Fruit fly (Drosophila melanogaster): ENCODE results near the gene Ama.

Gene Ama

dm6 chr3R:6810574-6810973 is 48.2 kb downstream of the Ama start:
- TF ChIP-seq CG13894 (tag; optimal IDR thresholded peaks at IDR 0.05) (peak; percentile 25), D19B (GFP tag; optimal IDR thresholded peaks at IDR 0.05) (no peak), sd (tag; optimal IDR thresholded peaks at IDR 0.05) (no peak), CG15479 (GFP tag; optimal IDR thresholded peaks at IDR 0.05) (peak; percentile 94), ewg (GFP tag; optimal IDR thresholded peaks at IDR 0.05) (peak; percentile 31), nerfin-1 (tag; optimal IDR thresholded peaks at IDR 0.05) (peak; percentile 5), Neu2 (GFP tag; optimal IDR thresholded peaks at IDR 0.05; ENCODE audit: borderline replicate concordance) (peak; percentile 25), CG11696 (GFP tag; IDR thresholded peaks at IDR 0.05) (no peak), CG10321 (GFP tag; IDR thresholded peaks at IDR 0.05) (peak; percentile 61; the same call in 1 of the 2 replicates), phol (tag; optimal IDR thresholded peaks at IDR 0.05) (peak; percentile 79), pros (GFP tag; optimal IDR thresholded peaks at IDR 0.05) (peak; percentile 92), abd-A (tag; optimal IDR thresholded peaks at IDR 0.05) (peak; percentile 69), Nf-YC (tag; optimal IDR thresholded peaks at IDR 0.05) (peak; percentile 82), Scr (GFP tag; IDR thresholded peaks at IDR 0.05; ENCODE audit: partially characterized antibody) (peak; percentile 49), ase (GFP tag; IDR thresholded peaks at IDR 0.05) (0 out of 3 replicates have a peak, but pooled peaks have one; percentile 33), vfl (GFP tag; optimal IDR thresholded peaks at IDR 0.05) (no peak), oc (tag; optimal IDR thresholded peaks at IDR 0.05) (peak; percentile 66), CG16779 (GFP tag; IDR thresholded peaks at IDR 0.05) (peak; percentile 12; the same call in 1 of the 2 replicates), chm (GFP tag; IDR thresholded peaks at IDR 0.05) (0 out of 2 replicates have a peak, but pooled peaks have one; percentile 10), Trl (optimal IDR thresholded peaks at IDR 0.05) (peak; percentile 82 to 89), Trl (GFP tag; optimal IDR thresholded peaks at IDR 0.05) (peak; percentile 12), CG32767 (GFP tag; IDR thresholded peaks at IDR 0.05) (peak; percentile 69), CG12071 (GFP tag; optimal IDR thresholded peaks at IDR 0.05) (peak; percentile 17), HmgD (GFP tag; optimal IDR thresholded peaks at IDR 0.05) (peak; percentile 31), Kr (GFP tag; optimal IDR thresholded peaks at IDR 0.05) (peak; percentile 96), Nf-YB (GFP tag; optimal IDR thresholded peaks at IDR 0.05) (peak; percentile 82), cad (GFP tag; optimal IDR thresholded peaks at IDR 0.05) (peak; percentile 0), yki (optimal IDR thresholded peaks at IDR 0.05) (peak; percentile 66), D (optimal IDR thresholded peaks at IDR 0.05) (peak; percentile 25), D (GFP tag; optimal IDR thresholded peaks at IDR 0.05) (peak; percentile 27), pho (GFP tag; optimal IDR thresholded peaks at IDR 0.05) (no peak), scrt (GFP tag; optimal IDR thresholded peaks at IDR 0.05) (peak; percentile 5), lab (GFP tag; optimal IDR thresholded peaks at IDR 0.05) (no peak), az2 (GFP tag; optimal IDR thresholded peaks at IDR 0.05) (no peak), ac (GFP tag; optimal IDR thresholded peaks at IDR 0.05) (peak; percentile 38), kni (GFP tag; optimal IDR thresholded peaks at IDR 0.05) (peak; percentile 78), CG14710 (tag; optimal IDR thresholded peaks at IDR 0.05) (peak; percentile 92), Deaf1 (tag; optimal IDR thresholded peaks at IDR 0.05) (peak; percentile 47), CG6813 (GFP tag; optimal IDR thresholded peaks at IDR 0.05) (peak; percentile 22), Med (GFP tag) (peak; percentile 56), CG1832 (GFP tag; optimal IDR thresholded peaks at IDR 0.05) (peak; percentile 88), CG31365 (tag; optimal IDR thresholded peaks at IDR 0.05) (peak; percentile 24), Fer1 (GFP tag; optimal IDR thresholded peaks at IDR 0.05) (peak; percentile 0), gsb-n (tag; optimal IDR thresholded peaks at IDR 0.05) (peak; percentile 24), CG30020 (tag; optimal IDR thresholded peaks at IDR 0.05) (no peak), CG18619 (GFP tag; optimal IDR thresholded peaks at IDR 0.05) (no peak), zen (tag; optimal IDR thresholded peaks at IDR 0.05) (peak; percentile 54), seq (GFP tag; IDR thresholded peaks at IDR 0.05) (peak; percentile 93), tll (GFP tag; optimal IDR thresholded peaks at IDR 0.05) (peak in 1 of 2 experiments; percentile 99), CG8924 (tag; optimal IDR thresholded peaks at IDR 0.05) (peak; percentile 2)

Data from whole organism, embryonic.